Worm (Caenorhabditis elegans): ENCODE measurements around the gene srx-38.

srx-38 gene

ce11 chrV:5130018-5130417, 25.4 kb downstream of the srx-38 start, which contains the start of gene F14F9.8:
Gene F14F9.8, plus strand, starts transcription at chrV:5130318.
- TF ChIP-seq dmd-4 (tag; optimal IDR thresholded peaks at IDR 0.05; ENCODE audit: borderline replicate concordance) (no peak), ceh-45 (GFP tag; IDR thresholded peaks at IDR 0.05) (no peak), hlh-13 (GFP tag; optimal IDR thresholded peaks at IDR 0.05) (no peak), mec-3 (tag; optimal IDR thresholded peaks at IDR 0.05; ENCODE audit: borderline replicate concordance) (no peak)

ce11 chrV:5126793-5127192, 28.6 kb downstream of the srx-38 start, which contains the start of gene F14F9.5:
Gene F14F9.5, plus strand, starts transcription at chrV:5127093.
- TF ChIP-seq F13H6.1 (tag; optimal IDR thresholded peaks at IDR 0.05) = no peak
- TF ChIP-seq ceh-22 (tag; optimal IDR thresholded peaks at IDR 0.05) = no peak
- TF ChIP-seq C38D4.7 (GFP tag; optimal IDR thresholded peaks at IDR 0.05) = no peak
- no peak for TF ChIP-seq sox-2 (GFP tag; IDR thresholded peaks at IDR 0.05)
- no peak for TF ChIP-seq ceh-14 (tag; optimal IDR thresholded peaks at IDR 0.05)
- no peak for TF ChIP-seq nfya-1 (tag; optimal IDR thresholded peaks at IDR 0.05)
- no peak for TF ChIP-seq fax-1 (tag; optimal IDR thresholded peaks at IDR 0.05)
- no peak for TF ChIP-seq npax-4 (tag; optimal IDR thresholded peaks at IDR 0.05)
- TF ChIP-seq sdc-2 (tag; optimal IDR thresholded peaks at IDR 0.05) = no peak
- TF ChIP-seq nhr-232 (tag; optimal IDR thresholded peaks at IDR 0.05) = no peak
- TF ChIP-seq ceh-18 (tag; optimal IDR thresholded peaks at IDR 0.05) = no peak
- no peak for TF ChIP-seq sox-4 (tag; optimal IDR thresholded peaks at IDR 0.05)
- TF ChIP-seq C08G9.2 (tag; optimal IDR thresholded peaks at IDR 0.05) = no peak
- no peak for TF ChIP-seq pax-1 (tag; optimal IDR thresholded peaks at IDR 0.05)
- TF ChIP-seq hlh-13 (GFP tag; optimal IDR thresholded peaks at IDR 0.05) = no peak
- no peak for TF ChIP-seq nhr-11 (tag; optimal IDR thresholded peaks at IDR 0.05)
- no peak for TF ChIP-seq unc-3 (GFP tag; conservative IDR thresholded peaks at IDR 0.05)
- TF ChIP-seq unc-3 (tag; optimal IDR thresholded peaks at IDR 0.05) = no peak

ce11 chrV:5119679-5120078, 35.7 kb downstream of the srx-38 start, which contains the start of gene sid-1:
Gene sid-1, plus strand, starts transcription at chrV:5119970.
- no peak for TF ChIP-seq K02D7.2 (tag; optimal IDR thresholded peaks at IDR 0.05)
- no peak for TF ChIP-seq ceh-22 (tag; optimal IDR thresholded peaks at IDR 0.05)
- no peak for TF ChIP-seq hlh-13 (GFP tag; optimal IDR thresholded peaks at IDR 0.05)
- no peak for TF ChIP-seq nhr-11 (tag; optimal IDR thresholded peaks at IDR 0.05)
- no peak for TF ChIP-seq dve-1 (tag; optimal IDR thresholded peaks at IDR 0.05)
- TF ChIP-seq C08G9.2 (tag; optimal IDR thresholded peaks at IDR 0.05) = no peak
- TF ChIP-seq ceh-18 (tag; optimal IDR thresholded peaks at IDR 0.05) = no peak
- TF ChIP-seq fax-1 (tag; optimal IDR thresholded peaks at IDR 0.05) = no peak
- TF ChIP-seq tbx-2 (tag; optimal IDR thresholded peaks at IDR 0.05) = no peak
- TF ChIP-seq ztf-16 (tag; optimal IDR thresholded peaks at IDR 0.05) = no peak
- no peak for TF ChIP-seq T23F11.4 (GFP tag; optimal IDR thresholded peaks at IDR 0.05)
- no peak for TF ChIP-seq ceh-19 (GFP tag; optimal IDR thresholded peaks at IDR 0.05)
- no peak for TF ChIP-seq sox-2 (GFP tag; IDR thresholded peaks at IDR 0.05)
- TF ChIP-seq nhr-232 (tag; optimal IDR thresholded peaks at IDR 0.05) = no peak
- TF ChIP-seq pha-4 (tag; optimal IDR thresholded peaks at IDR 0.05) = no peak
- no peak for TF ChIP-seq Y22D7AL.16 (tag; optimal IDR thresholded peaks at IDR 0.05)
- no peak for TF ChIP-seq rnt-1 (tag; optimal IDR thresholded peaks at IDR 0.05)
- TF ChIP-seq ceh-14 (tag; optimal IDR thresholded peaks at IDR 0.05) = no peak
- TF ChIP-seq unc-42 (tag; optimal IDR thresholded peaks at IDR 0.05) = no peak

ce11 chrV:5119109-5119508, 36.3 kb downstream of the srx-38 start, which contains the start of gene C04F5.9:
Gene C04F5.9, minus strand, starts transcription at chrV:5119209.
- no peak for TF ChIP-seq ceh-2 (tag; optimal IDR thresholded peaks at IDR 0.05)
- no peak for TF ChIP-seq nhr-11 (tag; optimal IDR thresholded peaks at IDR 0.05)
- no peak for TF ChIP-seq unc-86 (tag; optimal IDR thresholded peaks at IDR 0.05)
- TF ChIP-seq ztf-16 (tag; optimal IDR thresholded peaks at IDR 0.05) = no peak
- no peak for TF ChIP-seq ama-1 (optimal IDR thresholded peaks at IDR 0.05)
- TF ChIP-seq ceh-18 (tag; optimal IDR thresholded peaks at IDR 0.05) = no peak
- no peak for TF ChIP-seq T23F11.4 (GFP tag; optimal IDR thresholded peaks at IDR 0.05)
- TF ChIP-seq F13H6.1 (tag; optimal IDR thresholded peaks at IDR 0.05) = no peak
- TF ChIP-seq ceh-9 (tag; optimal IDR thresholded peaks at IDR 0.05) = no peak
- TF ChIP-seq lim-6 (tag; optimal IDR thresholded peaks at IDR 0.05) = no peak
- TF ChIP-seq unc-3 (GFP tag; conservative IDR thresholded peaks at IDR 0.05) = no peak
- no peak for TF ChIP-seq unc-3 (tag; optimal IDR thresholded peaks at IDR 0.05)
- TF ChIP-seq K09A11.1 (tag; optimal IDR thresholded peaks at IDR 0.05; ENCODE audit: insufficient read depth) = no peak
- TF ChIP-seq unc-42 (tag; optimal IDR thresholded peaks at IDR 0.05) = no peak
- no peak for TF ChIP-seq che-1 (tag; optimal IDR thresholded peaks at IDR 0.05)
- TF ChIP-seq elt-4 (tag; optimal IDR thresholded peaks at IDR 0.05) = no peak
- no peak for TF ChIP-seq pag-3 (tag; optimal IDR thresholded peaks at IDR 0.05; ENCODE audit: borderline replicate concordance)
- TF ChIP-seq C08G9.2 (tag; optimal IDR thresholded peaks at IDR 0.05) = no peak
- TF ChIP-seq hlh-6 (tag; optimal IDR thresholded peaks at IDR 0.05) = no peak
- TF ChIP-seq rnt-1 (tag; optimal IDR thresholded peaks at IDR 0.05) = no peak
- no peak for TF ChIP-seq Y22D7AL.16 (tag; optimal IDR thresholded peaks at IDR 0.05)
